Worm (Caenorhabditis elegans) whole organism, L4 larva: ENCODE results near the gene W07E11.1.

ENCODE experiments used
- aly-2 ChIP-seq: sonication (generic microtip); optimal IDR thresholded peaks from 2 replicates; lab custom pipeline; 2018; ENCODE audit warnings: missing biosample characterization, missing genetic modification characterization
- fos-1 ChIP-seq: fragments of 150-350 bp; optimal IDR thresholded peaks from 2 replicates; lab custom pipeline; 2014; ENCODE audit warnings: missing biosample characterization, missing genetic modification characterization
- lin-15B ChIP-seq: fragments of 150-350 bp; sonication (generic microtip); optimal IDR thresholded peaks from 3 replicates; lab custom pipeline; 2014; ENCODE audit warnings: missing biosample characterization, missing genetic modification characterization
- mep-1 ChIP-seq: fragments of 150-350 bp; sonication (generic microtip); optimal IDR thresholded peaks from 3 replicates; lab custom pipeline; 2014; ENCODE audit warnings: missing biosample characterization, missing genetic modification characterization
- nhr-41 ChIP-seq: fragments of 200-800 bp; sonication (Bioruptor generic); IDR thresholded peaks from 2 replicates; pipeline ENCODE4 v1.3.6; 2022; ENCODE audit warnings: missing genetic modification reagents, missing genetic modification characterization, missing compliant biosample characterization

DNA sequence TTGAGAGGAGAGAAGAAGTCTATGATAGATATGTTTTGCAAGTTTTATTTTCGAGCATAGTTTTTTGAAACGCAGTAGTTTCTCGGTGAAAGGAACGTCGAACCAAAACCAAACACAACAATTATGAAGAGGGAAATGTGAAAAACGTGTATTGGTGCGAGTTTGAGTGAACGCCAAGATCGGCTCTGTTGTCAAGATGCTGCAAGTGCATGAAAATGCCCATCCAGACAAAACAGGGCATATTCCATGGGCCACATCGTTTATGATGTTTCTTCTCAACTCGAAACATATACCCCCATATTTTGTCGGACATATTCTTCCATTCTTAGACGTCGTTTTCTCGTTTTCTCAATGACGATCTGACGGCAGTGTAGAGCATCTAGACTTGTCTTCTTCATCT, 38.6 kb downstream of the W07E11.1 start:
- TF ChIP-seq lin-15B (tag; lab: Kevin White, UChicago) (no peak), aly-2 (tag; lab: Kevin White, UChicago) (no peak), mep-1 (tag; lab: Kevin White, UChicago) (no peak), nhr-41 (GFP tag; lab: Robert Waterston, UW) (no peak), fos-1 (tag; lab: Kevin White, UChicago) (no peak)
